Fruit fly (Drosophila melanogaster): Measurements from ENCODE around the gene CG42661.

CG42661 gene

DNA sequence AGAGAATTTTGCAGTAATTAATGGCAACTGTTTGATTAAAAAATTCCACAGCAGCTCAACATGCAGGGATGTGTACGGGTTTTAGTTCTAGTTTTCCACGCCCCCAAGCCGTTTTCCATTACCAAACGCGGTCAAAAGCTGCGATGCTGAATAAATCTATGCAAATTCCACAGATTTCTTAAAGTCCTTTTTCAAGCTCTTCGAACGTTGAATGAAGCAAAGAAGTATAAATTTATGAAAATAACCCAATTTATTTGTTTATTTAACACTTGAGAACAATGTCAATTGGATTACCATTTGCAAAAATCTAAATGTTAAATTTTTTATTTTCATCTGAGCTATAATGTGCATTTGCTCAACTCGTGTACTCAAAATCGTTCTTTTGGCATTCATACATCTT lies at the start of gene CG42661, which contains the start of the genes CG42660 and Tsp66A:
Gene CG42661, plus strand, starts transcription at position 301 of the 400 bp plus-strand sequence.
Gene CG42660, plus strand, starts transcription at position 301 of the 400 bp plus-strand sequence.
Gene Tsp66A, plus strand, starts transcription at position 301 of the 400 bp plus-strand sequence.
- no peak for TF ChIP-seq CG3995 (GFP tag; optimal IDR thresholded peaks at IDR 0.05)
- TF ChIP-seq Jarid2 (GFP tag; optimal IDR thresholded peaks at IDR 0.05) = no peak
- no peak for TF ChIP-seq CG12391 (tag; optimal IDR thresholded peaks at IDR 0.05)
- no peak for TF ChIP-seq nerfin-1 (tag; optimal IDR thresholded peaks at IDR 0.05)
- no peak for TF ChIP-seq Nf-YC (tag; optimal IDR thresholded peaks at IDR 0.05)
- no peak for TF ChIP-seq CG13775 (GFP tag; optimal IDR thresholded peaks at IDR 0.05)
- no peak for TF ChIP-seq ssp (GFP tag; IDR thresholded peaks at IDR 0.05)
- TF ChIP-seq Hmx (GFP tag; optimal IDR thresholded peaks at IDR 0.05) = no peak
- TF ChIP-seq HLH4C (GFP tag; IDR thresholded peaks at IDR 0.05; ENCODE audit: partially characterized antibody) = no peak
- no peak for TF ChIP-seq Fer3 (tag; optimal IDR thresholded peaks at IDR 0.05)
- no peak for TF ChIP-seq CG11456 (GFP tag; IDR thresholded peaks at IDR 0.05)
- TF ChIP-seq D19B (GFP tag; optimal IDR thresholded peaks at IDR 0.05) = no peak
- no peak for TF ChIP-seq CG6175 (GFP tag; IDR thresholded peaks at IDR 0.05)
- no peak for TF ChIP-seq croc (GFP tag; conservative IDR thresholded peaks at IDR 0.05)
- TF ChIP-seq cas (GFP tag; IDR thresholded peaks at IDR 0.05) = no peak
- no peak for TF ChIP-seq gfzf (GFP tag; optimal IDR thresholded peaks at IDR 0.05)
- TF ChIP-seq cg (GFP tag; optimal IDR thresholded peaks at IDR 0.05) = no peak
- no peak for TF ChIP-seq CG12219 (GFP tag; optimal IDR thresholded peaks at IDR 0.05)

- peak; percentile 42 for TF ChIP-seq mirr (GFP tag; optimal IDR thresholded peaks at IDR 0.05)
- peak; percentile 90 for TF ChIP-seq Nf-YC (tag; optimal IDR thresholded peaks at IDR 0.05)
- TF ChIP-seq CG12071 (GFP tag; optimal IDR thresholded peaks at IDR 0.05) = peak; percentile 18
- TF ChIP-seq CG1832 (GFP tag; optimal IDR thresholded peaks at IDR 0.05) = no peak
- TF ChIP-seq Deaf1 (tag; optimal IDR thresholded peaks at IDR 0.05) = peak; percentile 94
- TF ChIP-seq CG10431 (GFP tag; optimal IDR thresholded peaks at IDR 0.05) = no peak
- peak; percentile 89 for TF ChIP-seq abd-A (tag; optimal IDR thresholded peaks at IDR 0.05)
- TF ChIP-seq Nf-YB (GFP tag; optimal IDR thresholded peaks at IDR 0.05) = peak; percentile 72
- TF ChIP-seq Dek (tag; optimal IDR thresholded peaks at IDR 0.05) = no peak
- peak; percentile 69 for TF ChIP-seq CG7372 (GFP tag; IDR thresholded peaks at IDR 0.05)
- TF ChIP-seq CG11504 (tag; optimal IDR thresholded peaks at IDR 0.05) = peak; percentile 99
- peak; percentile 91 for TF ChIP-seq ewg (GFP tag; optimal IDR thresholded peaks at IDR 0.05)
- no peak for TF ChIP-seq unpg (GFP tag; optimal IDR thresholded peaks at IDR 0.05)
- peak; percentile 95 for TF ChIP-seq crol (GFP tag; IDR thresholded peaks at IDR 0.05)
- TF ChIP-seq dan (GFP tag; IDR thresholded peaks at IDR 0.05) = no peak
- no peak for TF ChIP-seq CG10462 (GFP tag; optimal IDR thresholded peaks at IDR 0.05)
- no peak for TF ChIP-seq CG6683 (GFP tag; optimal IDR thresholded peaks at IDR 0.05)
Observed at dm6 chr3L:7422578-7422977, 42.7 kb upstream of the CG42661 start.

- TF ChIP-seq B-H2 (GFP tag; optimal IDR thresholded peaks at IDR 0.05) (peak; percentile 39), Rfx (GFP tag; IDR thresholded peaks at IDR 0.05) (peak; percentile 46), Hr51 (GFP tag; optimal IDR thresholded peaks at IDR 0.05) (no peak), CG12299 (tag; optimal IDR thresholded peaks at IDR 0.05) (no peak), chinmo (GFP tag; IDR thresholded peaks at IDR 0.05; ENCODE audit: partially characterized antibody) (0 out of 4 replicates have a peak, but pooled peaks have one; percentile 33), sob (GFP tag; IDR thresholded peaks at IDR 0.05) (no peak), CG17385 (GFP tag; optimal IDR thresholded peaks at IDR 0.05) (no peak), amos (GFP tag; IDR thresholded peaks at IDR 0.05; ENCODE audit: partially characterized antibody) (peak; percentile 16; the same call in 1 of the 2 replicates), CG13894 (tag; optimal IDR thresholded peaks at IDR 0.05) (peak; percentile 84), lbe (GFP tag; optimal IDR thresholded peaks at IDR 0.05) (no peak), Nf-YC (tag; optimal IDR thresholded peaks at IDR 0.05) (peak; percentile 85), ttk (GFP tag; IDR thresholded peaks at IDR 0.05) (no peak; the same call in 1 of the 2 replicates), nerfin-1 (tag; optimal IDR thresholded peaks at IDR 0.05) (peak; percentile 19), Aef1 (GFP tag; IDR thresholded peaks at IDR 0.05) (no peak), CG11504 (tag; optimal IDR thresholded peaks at IDR 0.05) (peak; percentile 72), CG13775 (GFP tag; optimal IDR thresholded peaks at IDR 0.05) (no peak), scrt (GFP tag; optimal IDR thresholded peaks at IDR 0.05) (peak; percentile 6), Deaf1 (tag; optimal IDR thresholded peaks at IDR 0.05) (peak; percentile 99), CG1603 (tag; optimal IDR thresholded peaks at IDR 0.05) (no peak)
Observed at dm6 chr3L:7423517-7423916, 41.8 kb upstream of the CG42661 start, which contains the start of gene CG42458. CG42458 (plus strand) TSS chr3L:7423827.

All from whole organism, embryonic.